Fruit fly (Drosophila melanogaster) whole organism, embryonic: ENCODE data around the gene CG34265.

ENCODE experiments used
- Ada2b ChIP-seq: fragments of 200-800 bp; sonication (Bioruptor generic); IDR thresholded peaks from 2 replicates; pipeline ENCODE4 v1.3.6; 2022; ENCODE audit warnings: missing biosample characterization, missing genetic modification characterization
- CG11093 ChIP-seq: fragments of 200-800 bp; sonication (Bioruptor generic); IDR thresholded peaks from 3 replicates; pipeline ENCODE4 v1.3.6; 2022; ENCODE audit warnings: missing biosample characterization, missing genetic modification characterization
- CG12071 ChIP-seq: fragments of 200-800 bp; sonication (Bioruptor generic); optimal IDR thresholded peaks from 3 replicates; lab custom pipeline; 2018; ENCODE audit warnings: missing biosample characterization, mild to moderate bottlenecking, missing genetic modification characterization
- CG12104 ChIP-seq: fragments of 200-800 bp; sonication (Bioruptor generic); optimal IDR thresholded peaks from 3 replicates; lab custom pipeline; 2016; ENCODE audit warnings: missing biosample characterization, missing genetic modification characterization
- CG6765 ChIP-seq: fragments of 200-800 bp; sonication (Bioruptor generic); optimal IDR thresholded peaks from 3 replicates; lab custom pipeline; 2017; ENCODE audit warnings: missing biosample characterization, mild to moderate bottlenecking, missing genetic modification characterization
- CG8388 ChIP-seq: fragments of 200-800 bp; sonication (Bioruptor generic); optimal IDR thresholded peaks from 2 replicates; lab custom pipeline; 2019; ENCODE audit warnings: missing biosample characterization, mild to moderate bottlenecking, missing genetic modification characterization, moderate library complexity
- HLHmδ ChIP-seq: fragments of 200-800 bp; sonication (Bioruptor generic); optimal IDR thresholded peaks from 2 replicates; lab custom pipeline; 2018; ENCODE audit warnings: missing biosample characterization, mild to moderate bottlenecking, missing genetic modification characterization, moderate library complexity
- Sry-β ChIP-seq: fragments of 200-800 bp; sonication (Bioruptor generic); optimal IDR thresholded peaks from 2 replicates; lab custom pipeline; 2018; ENCODE audit warnings: missing biosample characterization, mild to moderate bottlenecking, missing genetic modification characterization, moderate library complexity
- ara ChIP-seq: fragments of 200-800 bp; sonication (Bioruptor generic); IDR thresholded peaks from 2 replicates; pipeline ENCODE4 v1.3.6; 2022; ENCODE audit warnings: missing biosample characterization, missing genetic modification characterization
- btn ChIP-seq: fragments of 200-800 bp; sonication (Bioruptor generic); optimal IDR thresholded peaks from 2 replicates; lab custom pipeline; 2016; ENCODE audit warnings: missing biosample characterization, missing genetic modification characterization
- exex ChIP-seq: fragments of 200-800 bp; sonication (Bioruptor generic); optimal IDR thresholded peaks from 4 replicates; lab custom pipeline; 2018; ENCODE audit warnings: missing biosample characterization, mild to moderate bottlenecking, missing genetic modification characterization, moderate library complexity
- grn ChIP-seq: fragments of 200-800 bp; sonication (Bioruptor generic); optimal IDR thresholded peaks from 3 replicates; lab custom pipeline; 2017; ENCODE audit warnings: missing biosample characterization, missing genetic modification characterization
- repo ChIP-seq: fragments of 200-800 bp; sonication (Bioruptor generic); optimal IDR thresholded peaks from 2 replicates; lab custom pipeline; 2016; ENCODE audit warnings: missing biosample characterization, missing genetic modification characterization
- salm ChIP-seq: fragments of 200-800 bp; sonication (Bioruptor generic); optimal IDR thresholded peaks from 2 replicates; lab custom pipeline; 2018; ENCODE audit warnings: missing biosample characterization, mild to moderate bottlenecking, missing genetic modification characterization
- sens ChIP-seq: fragments of 200-800 bp; sonication (Bioruptor generic); peaks from one replicate; lab custom pipeline; 2016; ENCODE audit warnings: missing biosample characterization, missing genetic modification characterization
- shn ChIP-seq: fragments of 200-800 bp; sonication (Bioruptor generic); optimal IDR thresholded peaks from 3 replicates; lab custom pipeline; 2016; ENCODE audit warnings: missing biosample characterization, missing genetic modification characterization
- vvl ChIP-seq: fragments of 200-800 bp; sonication (Bioruptor generic); IDR thresholded peaks from 2 replicates; pipeline ENCODE4 v1.3.6; 2022; ENCODE audit warnings: missing biosample characterization, missing genetic modification characterization
- wdn ChIP-seq: fragments of 200-800 bp; sonication (Bioruptor generic); IDR thresholded peaks from 2 replicates; pipeline ENCODE4 v1.3.6; 2022; ENCODE audit warnings: missing biosample characterization, missing genetic modification characterization
- zen ChIP-seq: fragments of 200-800 bp; sonication (Bioruptor generic); optimal IDR thresholded peaks from 3 replicates; lab custom pipeline; 2018; ENCODE audit warnings: missing biosample characterization, mild to moderate bottlenecking, missing genetic modification characterization, moderate library complexity

Gene CG34265

dm6 chr3L:3314696-3315095 is 46.4 kb downstream of the CG34265 start, which contains the start of gene Drsl3:
Gene Drsl3 (plus strand): TSS chr3L:3314996.
- TF ChIP-seq wdn (0 out of 2 replicates have a peak, but pooled peaks have one; percentile 10), CG12104 (GFP tag; lab: Kevin White, UChicago) (no peak)
- TF ChIP-seq, all 482 proteins: peak for 1

- TF ChIP-seq sens (GFP tag; lab: Kevin White, UChicago) = peak; percentile 0
- peak; percentile 37 for TF ChIP-seq Sry-β (GFP tag; lab: Kevin White, UChicago)
- TF ChIP-seq vvl (GFP tag; lab: Robert Waterston, UW) = peak; percentile 82; the same call in 1 of the 2 replicates
- no peak for TF ChIP-seq CG12071 (GFP tag; lab: Kevin White, UChicago)
These were observed 47.0 kb downstream of the CG34265 start, which contains the start of gene Drsl4 for dm6 chr3L:3315288-3315687. Gene Drsl4 (plus strand): TSS chr3L:3315620.

- TF ChIP-seq salm (tag; lab: Kevin White, UChicago) (no peak), shn (GFP tag; lab: Kevin White, UChicago) (no peak), CG6765 (GFP tag; lab: Kevin White, UChicago) (no peak), btn (GFP tag; lab: Kevin White, UChicago) (no peak), HLHmδ (no peak), ara (0 out of 2 replicates have a peak, but pooled peaks have one; percentile 33), CG8388 (GFP tag; lab: Kevin White, UChicago) (peak; percentile 98), Ada2b (GFP tag; lab: Robert Waterston, UW) (no peak), exex (tag; lab: Kevin White, UChicago) (peak; percentile 38), repo (GFP tag; lab: Kevin White, UChicago) (no peak), CG11093 (GFP tag; lab: Robert Waterston, UW) (no peak), grn (GFP tag; lab: Kevin White, UChicago) (peak; percentile 49), zen (tag; lab: Kevin White, UChicago) (peak; percentile 23)
These were observed 48.2 kb downstream of the CG34265 start, which contains the start of gene Drsl5 for dm6 chr3L:3316441-3316840. Gene Drsl5 (plus strand): TSS chr3L:3316781.
